Fruit fly (Drosophila melanogaster): Measurements from ENCODE around the gene CG18249.

DNA sequence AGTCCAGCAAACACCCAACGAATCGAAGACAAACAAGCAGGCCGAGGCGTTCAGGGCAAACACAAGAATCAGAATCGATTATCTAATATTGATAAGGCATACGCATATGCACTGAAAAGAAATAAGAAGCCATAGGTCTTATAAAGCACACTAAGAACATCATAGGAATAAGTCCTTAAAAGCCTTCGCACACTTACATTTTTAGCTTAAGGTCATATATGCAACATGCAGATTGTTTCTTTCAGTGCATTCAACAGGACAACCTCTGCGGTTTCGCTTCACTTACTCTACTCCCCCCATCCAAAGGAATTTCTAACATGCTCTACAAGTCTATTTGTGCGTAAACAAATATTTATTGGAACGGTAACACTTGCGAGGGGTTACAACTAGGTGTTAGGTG is 7.4 kb upstream of the CG18249 start:
- TF ChIP-seq CG11617 (GFP tag; optimal IDR thresholded peaks at IDR 0.05) (no peak), tj (GFP tag; optimal IDR thresholded peaks at IDR 0.05) (no peak), CG12768 (GFP tag; optimal IDR thresholded peaks at IDR 0.05) (no peak), cic (GFP tag; optimal IDR thresholded peaks at IDR 0.05) (no peak), Hr96 (GFP tag; optimal IDR thresholded peaks at IDR 0.05) (no peak), Mnt (GFP tag; optimal IDR thresholded peaks at IDR 0.05) (no peak), Crg-1 (GFP tag; optimal IDR thresholded peaks at IDR 0.05) (no peak), bab1 (GFP tag; optimal IDR thresholded peaks at IDR 0.05) (no peak), toe (GFP tag; optimal IDR thresholded peaks at IDR 0.05) (no peak), Clk (GFP tag; optimal IDR thresholded peaks at IDR 0.05) (no peak), kay (GFP tag; ENCODE audit: borderline replicate concordance) (no peak), CG5204 (GFP tag; optimal IDR thresholded peaks at IDR 0.05) (no peak), CG7045 (GFP tag; optimal IDR thresholded peaks at IDR 0.05) (no peak), pad (GFP tag; optimal IDR thresholded peaks at IDR 0.05) (no peak)
